Fruit fly (Drosophila melanogaster) whole organism, embryonic: ENCODE results near the gene Taf2.

ENCODE experiments used
- Bgb ChIP-seq: fragments of 200-800 bp; sonication (Bioruptor generic); IDR thresholded peaks from 2 replicates; pipeline ENCODE4 v1.3.6; 2022; ENCODE audit warnings: missing biosample characterization, missing genetic modification characterization; ENCODE audit not compliant: partially characterized antibody
- CG10267 ChIP-seq: fragments of 200-800 bp; sonication (Bioruptor generic); optimal IDR thresholded peaks from 2 replicates; lab custom pipeline; 2018; ENCODE audit warnings: missing biosample characterization, mild to moderate bottlenecking, missing genetic modification characterization, moderate library complexity
- CG10462 ChIP-seq: fragments of 200-800 bp; sonication (Bioruptor generic); optimal IDR thresholded peaks from 2 replicates; lab custom pipeline; 2016; ENCODE audit warnings: missing biosample characterization, missing genetic modification characterization
- CG12744 ChIP-seq: fragments of 200-800 bp; sonication (Bioruptor generic); optimal IDR thresholded peaks from 2 replicates; lab custom pipeline; 2016; ENCODE audit warnings: missing biosample characterization, missing genetic modification characterization
- CG1647 ChIP-seq: fragments of 200-800 bp; sonication (Bioruptor generic); optimal IDR thresholded peaks from 3 replicates; lab custom pipeline; 2016; ENCODE audit warnings: missing biosample characterization, missing genetic modification characterization
- CG18764 ChIP-seq: fragments of 200-800 bp; sonication (Bioruptor generic); optimal IDR thresholded peaks from 3 replicates; lab custom pipeline; 2016; ENCODE audit warnings: missing biosample characterization, missing genetic modification characterization
- CG2116 ChIP-seq: fragments of 200-800 bp; sonication (Bioruptor generic); optimal IDR thresholded peaks from 3 replicates; lab custom pipeline; 2018; ENCODE audit warnings: missing biosample characterization, mild to moderate bottlenecking, missing genetic modification characterization
- CG34422 ChIP-seq: fragments of 200-800 bp; sonication (Bioruptor generic); IDR thresholded peaks from 3 replicates; pipeline ENCODE4 v1.3.6; 2022; ENCODE audit warnings: missing biosample characterization, missing genetic modification characterization
- CG4360 ChIP-seq: fragments of 200-800 bp; sonication (Bioruptor generic); IDR thresholded peaks from 2 replicates; pipeline ENCODE4 v1.3.6; 2022; ENCODE audit warnings: missing biosample characterization, missing genetic modification characterization
- CG6272 ChIP-seq: fragments of 200-800 bp; sonication (Bioruptor generic); IDR thresholded peaks from 2 replicates; pipeline ENCODE4 v1.3.6; 2022; ENCODE audit warnings: missing biosample characterization, missing genetic modification characterization
- CG7372 ChIP-seq: fragments of 200-800 bp; sonication (Bioruptor generic); IDR thresholded peaks from 2 replicates; pipeline ENCODE4 v1.3.6; 2022; ENCODE audit warnings: missing biosample characterization, missing genetic modification characterization
- CG7839 ChIP-seq: fragments of 200-800 bp; sonication (Bioruptor generic); optimal IDR thresholded peaks from 3 replicates; lab custom pipeline; 2018; ENCODE audit warnings: missing biosample characterization, mild to moderate bottlenecking, missing genetic modification characterization, moderate library complexity
- CG7987 ChIP-seq: fragments of 200-800 bp; sonication (Bioruptor generic); optimal IDR thresholded peaks from 2 replicates; lab custom pipeline; 2018; ENCODE audit warnings: missing biosample characterization, mild to moderate bottlenecking, missing genetic modification characterization, moderate library complexity
- CG9932 ChIP-seq: fragments of 200-800 bp; sonication (Bioruptor generic); IDR thresholded peaks from 2 replicates; pipeline ENCODE4 v1.3.6; 2022; ENCODE audit warnings: missing biosample characterization, missing genetic modification characterization
- CoRest ChIP-seq: fragments of 200-800 bp; sonication (Bioruptor generic); optimal IDR thresholded peaks from 3 replicates; lab custom pipeline; 2018; ENCODE audit warnings: missing biosample characterization, mild to moderate bottlenecking, missing genetic modification characterization, moderate library complexity
- CrebB ChIP-seq: fragments of 200-800 bp; sonication (Bioruptor generic); optimal IDR thresholded peaks from 3 replicates; lab custom pipeline; 2018; ENCODE audit warnings: missing biosample characterization, mild to moderate bottlenecking, missing genetic modification characterization
- Doc2 ChIP-seq: fragments of 200-800 bp; sonication (Bioruptor generic); IDR thresholded peaks from 2 replicates; pipeline ENCODE4 v1.3.6; 2022; ENCODE audit warnings: missing biosample characterization, missing genetic modification characterization
- Doc3 ChIP-seq: fragments of 200-800 bp; sonication (Bioruptor generic); IDR thresholded peaks from 3 replicates; pipeline ENCODE4 v1.3.6; 2022; ENCODE audit warnings: missing biosample characterization, missing genetic modification characterization; ENCODE audit not compliant: partially characterized antibody
- E2f1 ChIP-seq: fragments of 200-800 bp; sonication (Bioruptor generic); IDR thresholded peaks from 2 replicates; pipeline ENCODE4 v1.3.6; 2022; ENCODE audit warnings: missing biosample characterization, missing genetic modification characterization
- Eip74EF ChIP-seq, 2 experiments: fragments of 200-800 bp in 1 of 2; fragments of >200 bp in 1 of 2; sonication (Bioruptor generic) in 1 of 2; optimal IDR thresholded peaks; 2 replicates each; lab custom pipeline; 2017 to 2019; ENCODE audit warnings: missing biosample characterization in 2 of 2, missing genetic modification characterization in 2 of 2, mild to moderate bottlenecking in 1 of 2, moderate library complexity in 1 of 2
- H2.0 ChIP-seq: fragments of 200-800 bp; sonication (Bioruptor generic); IDR thresholded peaks from 2 replicates; pipeline ENCODE4 v1.3.6; 2022; ENCODE audit warnings: missing biosample characterization, missing genetic modification characterization
- HLH4C ChIP-seq: fragments of 200-800 bp; sonication (Bioruptor generic); IDR thresholded peaks from 3 replicates; pipeline ENCODE4 v1.3.6; 2022; ENCODE audit warnings: missing biosample characterization, missing genetic modification characterization; ENCODE audit not compliant: partially characterized antibody
- HmgD ChIP-seq: fragments of 200-800 bp; sonication (Bioruptor generic); optimal IDR thresholded peaks from 3 replicates; lab custom pipeline; 2016; ENCODE audit warnings: missing biosample characterization, missing genetic modification characterization
- MBD-R2 ChIP-seq: fragments of 200-800 bp; sonication (Bioruptor generic); IDR thresholded peaks from 2 replicates; pipeline ENCODE4 v1.3.6; 2022; ENCODE audit warnings: missing biosample characterization, missing genetic modification characterization
- Opbp ChIP-seq: fragments of 200-800 bp; sonication (Bioruptor generic); IDR thresholded peaks from 3 replicates; pipeline ENCODE4 v1.3.6; 2022; ENCODE audit warnings: missing biosample characterization, missing genetic modification characterization; ENCODE audit not compliant: partially characterized antibody
- Side ChIP-seq: fragments of 200-800 bp; sonication (Bioruptor generic); optimal IDR thresholded peaks from 2 replicates; lab custom pipeline; 2016; ENCODE audit warnings: missing biosample characterization, missing genetic modification characterization
- Sry-β ChIP-seq: fragments of 200-800 bp; sonication (Bioruptor generic); optimal IDR thresholded peaks from 2 replicates; lab custom pipeline; 2018; ENCODE audit warnings: missing biosample characterization, mild to moderate bottlenecking, missing genetic modification characterization, moderate library complexity
- bbx ChIP-seq: fragments of 200-800 bp; sonication (Bioruptor generic); IDR thresholded peaks from 2 replicates; pipeline ENCODE4 v1.3.6; 2022; ENCODE audit warnings: missing biosample characterization, missing genetic modification characterization; ENCODE audit not compliant: partially characterized antibody
- cas ChIP-seq: fragments of 200-800 bp; sonication (Bioruptor generic); IDR thresholded peaks from 2 replicates; pipeline ENCODE4 v1.3.6; 2022; ENCODE audit warnings: missing biosample characterization, missing genetic modification characterization
- cato ChIP-seq: fragments of 200-800 bp; sonication (Bioruptor generic); optimal IDR thresholded peaks from 2 replicates; lab custom pipeline; 2016; ENCODE audit warnings: missing biosample characterization, missing genetic modification characterization, borderline replicate concordance
- crc ChIP-seq: fragments of 200-800 bp; sonication (Bioruptor generic); optimal IDR thresholded peaks from 2 replicates; lab custom pipeline; 2016; ENCODE audit warnings: missing biosample characterization, missing genetic modification characterization
- crp ChIP-seq, 2 experiments: fragments of 200-800 bp; sonication (Bioruptor generic); optimal IDR thresholded peaks; 2 replicates in 1 of 2; 3 replicates in 1 of 2; lab custom pipeline; 2017; ENCODE audit warnings: missing biosample characterization in 2 of 2, missing genetic modification characterization in 2 of 2, mild to moderate bottlenecking in 1 of 2, moderate library complexity in 1 of 2
- exex ChIP-seq: fragments of 200-800 bp; sonication (Bioruptor generic); optimal IDR thresholded peaks from 4 replicates; lab custom pipeline; 2018; ENCODE audit warnings: missing biosample characterization, mild to moderate bottlenecking, missing genetic modification characterization, moderate library complexity
- gcm2 ChIP-seq: fragments of 200-800 bp; sonication (Bioruptor generic); optimal IDR thresholded peaks from 2 replicates; lab custom pipeline; 2016; ENCODE audit warnings: missing biosample characterization, missing genetic modification characterization
- gem ChIP-seq: fragments of 200-800 bp; sonication (Bioruptor generic); optimal IDR thresholded peaks from 2 replicates; lab custom pipeline; 2019; ENCODE audit warnings: missing biosample characterization, mild to moderate bottlenecking, missing genetic modification characterization, moderate library complexity
- gro ChIP-seq: fragments of 200-800 bp; sonication (Bioruptor generic); optimal IDR thresholded peaks from 2 replicates; lab custom pipeline; 2016; ENCODE audit warnings: missing biosample characterization, missing genetic modification characterization
- kni ChIP-seq: fragments of 200-800 bp; sonication (Bioruptor generic); optimal IDR thresholded peaks from 3 replicates; lab custom pipeline; 2017; ENCODE audit warnings: mild to moderate bottlenecking, missing biosample characterization, missing genetic modification reagents, missing genetic modification characterization
- lab ChIP-seq: fragments of 200-800 bp; sonication (Bioruptor generic); optimal IDR thresholded peaks from 3 replicates; lab custom pipeline; 2017; ENCODE audit warnings: missing biosample characterization, missing genetic modification characterization, mild to moderate bottlenecking, moderate library complexity, missing genetic modification reagents
- peb ChIP-seq: fragments of 200-800 bp; sonication (Bioruptor generic); IDR thresholded peaks from 2 replicates; pipeline ENCODE4 v1.3.6; 2022; ENCODE audit warnings: missing biosample characterization, missing genetic modification characterization
- repo ChIP-seq: fragments of 200-800 bp; sonication (Bioruptor generic); optimal IDR thresholded peaks from 2 replicates; lab custom pipeline; 2016; ENCODE audit warnings: missing biosample characterization, missing genetic modification characterization
- sc ChIP-seq, 3 experiments: fragments of >200 bp in 2 of 3; fragments of 200-800 bp in 1 of 3; sonication (Bioruptor generic) in 1 of 3; optimal IDR thresholded peaks; 2 replicates in 2 of 3; 3 replicates in 1 of 3; lab custom pipeline; 2017; ENCODE audit warnings: mild to moderate bottlenecking in 1 of 3, missing biosample characterization in 1 of 3, missing genetic modification characterization in 1 of 3, missing genetic modification reagents in 1 of 3
- sens ChIP-seq: fragments of 200-800 bp; sonication (Bioruptor generic); peaks from one replicate; lab custom pipeline; 2016; ENCODE audit warnings: missing biosample characterization, missing genetic modification characterization
- sna ChIP-seq: fragments of 200-800 bp; sonication (Bioruptor generic); IDR thresholded peaks from 2 replicates; pipeline ENCODE4 v1.3.6; 2022; ENCODE audit warnings: missing biosample characterization, missing genetic modification characterization; ENCODE audit not compliant: partially characterized antibody
- so ChIP-seq: fragments of 200-800 bp; sonication (Bioruptor generic); IDR thresholded peaks from 3 replicates; pipeline ENCODE4 v1.3.6; 2022; ENCODE audit warnings: missing biosample characterization, missing genetic modification characterization
- ssp ChIP-seq: fragments of 200-800 bp; sonication (Bioruptor generic); IDR thresholded peaks from 2 replicates; pipeline ENCODE4 v1.3.6; 2022; ENCODE audit warnings: missing biosample characterization, missing genetic modification characterization
- stwl ChIP-seq: fragments of 200-800 bp; sonication (Bioruptor generic); optimal IDR thresholded peaks from 3 replicates; lab custom pipeline; 2018; ENCODE audit warnings: missing biosample characterization, mild to moderate bottlenecking, missing genetic modification characterization, moderate library complexity
- trem ChIP-seq: fragments of 200-800 bp; optimal IDR thresholded peaks from 3 replicates; lab custom pipeline; 2019; ENCODE audit warnings: missing biosample characterization, mild to moderate bottlenecking, missing genetic modification characterization, moderate library complexity
- trh ChIP-seq: fragments of 200-800 bp; sonication (Bioruptor generic); optimal IDR thresholded peaks from 2 replicates; lab custom pipeline; 2016; ENCODE audit warnings: missing biosample characterization, missing genetic modification characterization
- zf30C ChIP-seq: fragments of 200-800 bp; sonication (Bioruptor generic); optimal IDR thresholded peaks from 3 replicates; lab custom pipeline; 2018; ENCODE audit warnings: missing biosample characterization, mild to moderate bottlenecking, missing genetic modification characterization

Taf2 gene

DNA sequence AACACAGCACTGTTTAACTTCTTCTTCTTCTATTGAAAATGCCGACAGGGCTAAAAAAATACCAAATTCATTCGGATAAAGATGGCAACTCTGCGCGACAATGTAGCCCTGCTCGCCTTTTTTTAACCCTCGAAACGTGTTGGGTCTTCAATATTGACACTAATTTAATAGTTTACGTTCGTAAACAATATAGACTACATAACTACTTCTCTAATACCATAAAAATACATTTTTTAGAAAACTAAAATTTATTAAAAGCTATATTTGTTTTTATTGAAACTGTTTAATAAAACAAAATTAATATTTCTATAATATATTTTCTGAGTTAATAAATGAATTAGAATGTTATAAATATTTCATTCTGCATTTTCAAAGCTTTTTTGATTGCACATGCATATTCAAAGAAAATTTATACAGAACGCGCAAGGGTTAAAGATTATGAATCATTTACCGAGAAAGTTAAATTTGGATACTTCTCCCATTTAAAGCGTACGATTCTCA lies at the start of gene Taf2, which contains the start of gene CalpB (continued):
- TF ChIP-seq CoRest (tag; lab: Kevin White, UChicago) (peak; percentile 94), exex (tag; lab: Kevin White, UChicago) (no peak), Sry-β (GFP tag; lab: Kevin White, UChicago) (peak; percentile 12), CG7987 (GFP tag; lab: Kevin White, UChicago) (no peak), gem (tag; lab: Kevin White, UChicago) (peak; percentile 96), cato (GFP tag; lab: Kevin White, UChicago) (peak; percentile 30), CG2116 (GFP tag; lab: Kevin White, UChicago) (peak; percentile 68), CG7372 (GFP tag; lab: Robert Waterston, UW) (peak; percentile 77), HmgD (GFP tag; lab: Kevin White, UChicago) (peak; percentile 11), Eip74EF (GFP tag; optimal IDR thresholded peaks at IDR 0.05; lab: Kevin White, UChicago) (no peak), CG6272 (GFP tag; lab: Robert Waterston, UW) (peak; percentile 73; the same call in 1 of the 2 replicates), HLH4C (GFP tag; lab: Robert Waterston, UW) (no peak), sna (GFP tag; lab: Robert Waterston, UW) (no peak), CG12744 (GFP tag; lab: Kevin White, UChicago) (no peak), E2f1 (peak; percentile 81), crp (GFP tag; optimal IDR thresholded peaks at IDR 0.05; lab: Kevin White, UChicago) (peak in 1 of 2 experiments; percentile 36), Side (GFP tag; lab: Kevin White, UChicago) (no peak), CG1647 (no peak), gcm2 (GFP tag; lab: Kevin White, UChicago) (peak; percentile 15), CG10462 (peak; percentile 67), repo (no peak), Opbp (no peak), Doc3 (GFP tag; lab: Robert Waterston, UW) (no peak), bbx (GFP tag; lab: Robert Waterston, UW) (peak; percentile 47), CG4360 (GFP tag; lab: Robert Waterston, UW) (no peak), MBD-R2 (GFP tag; lab: Robert Waterston, UW) (peak; percentile 82), crc (GFP tag; lab: Kevin White, UChicago) (no peak), ssp (GFP tag; lab: Robert Waterston, UW) (peak; percentile 73), sens (GFP tag; lab: Kevin White, UChicago) (peak; percentile 70), zf30C (GFP tag; lab: Kevin White, UChicago) (no peak), trh (peak; percentile 21), Doc2 (GFP tag; lab: Robert Waterston, UW) (no peak), CrebB (tag; lab: Kevin White, UChicago) (peak; percentile 27), kni (GFP tag; lab: Kevin White, UChicago) (no peak), CG10267 (tag; lab: Kevin White, UChicago) (peak; percentile 89), sc (optimal IDR thresholded peaks at IDR 0.05; lab: Kevin White, UChicago) (no peak), sc (GFP tag; optimal IDR thresholded peaks at IDR 0.05; lab: Kevin White, UChicago) (peak; percentile 63), Bgb (GFP tag; lab: Robert Waterston, UW) (peak; percentile 26; the same call in 1 of the 2 replicates), peb (GFP tag; lab: Robert Waterston, UW) (peak; percentile 34; the same call in 1 of the 2 replicates), cas (GFP tag; lab: Robert Waterston, UW) (no peak), trem (tag; lab: Kevin White, UChicago) (peak; percentile 92), stwl (tag; lab: Kevin White, UChicago) (peak; percentile 77), lab (GFP tag; lab: Kevin White, UChicago) (peak; percentile 84), H2.0 (GFP tag; lab: Robert Waterston, UW) (0 out of 2 replicates have a peak, but pooled peaks have one; percentile 43), CG18764 (GFP tag; lab: Kevin White, UChicago) (peak; percentile 84), CG34422 (GFP tag; lab: Robert Waterston, UW) (peak; percentile 85), CG9932 (GFP tag; lab: Robert Waterston, UW) (peak; percentile 88), CG7839 (tag; lab: Kevin White, UChicago) (peak; percentile 95), gro (no peak), so (GFP tag; lab: Robert Waterston, UW) (no peak)
